Fruit fly (Drosophila melanogaster) whole organism, wandering third instar larva: ENCODE data around the gene pum.

Experiments
- CrebA ChIP-seq: fragments of 200-800 bp; sonication (Bioruptor generic); optimal IDR thresholded peaks from 2 replicates; lab custom pipeline; 2016; ENCODE audit warnings: missing biosample characterization, mild to moderate bottlenecking, missing genetic modification characterization, borderline replicate concordance
- Dif ChIP-seq: fragments of 200-275, 200-300 bp; sonication (Bioruptor generic); optimal IDR thresholded peaks from 2 replicates; lab custom pipeline; 2018; ENCODE audit warnings: missing biosample characterization, missing genetic modification characterization; ENCODE audit not compliant: partially characterized antibody
- Hnf4 ChIP-seq: fragments of 200-800 bp; sonication (Bioruptor generic); optimal IDR thresholded peaks from 2 replicates; lab custom pipeline; 2016; ENCODE audit warnings: missing biosample characterization, mild to moderate bottlenecking, missing genetic modification characterization
- Hr83 ChIP-seq: fragments of 200-300 bp; sonication (Bioruptor generic); optimal IDR thresholded peaks from 2 replicates; lab custom pipeline; 2016; ENCODE audit warnings: missing biosample characterization, mild to moderate bottlenecking, missing genetic modification characterization, moderate library complexity; ENCODE audit not compliant: poor library complexity, severe bottlenecking
- N ChIP-seq: fragments of >200 bp; optimal IDR thresholded peaks from 2 replicates; lab custom pipeline; 2018; ENCODE audit warnings: missing biosample characterization, missing external identifiers, missing genetic modification characterization
- Vsx2 ChIP-seq: fragments of 200-300, 225-300 bp; sonication (Bioruptor generic); optimal IDR thresholded peaks from 2 replicates; lab custom pipeline; 2018; ENCODE audit warnings: missing biosample characterization, missing genetic modification characterization; ENCODE audit not compliant: partially characterized antibody
- dsf ChIP-seq: sonication (Bioruptor generic); optimal IDR thresholded peaks from 2 replicates; lab custom pipeline; 2016; ENCODE audit warnings: missing biosample characterization, missing genetic modification characterization, borderline replicate concordance
- h ChIP-seq: fragments of 200-800 bp; sonication (Bioruptor generic); optimal IDR thresholded peaks from 3 replicates; lab custom pipeline; 2016; ENCODE audit warnings: missing biosample characterization, mild to moderate bottlenecking, missing genetic modification characterization
- pan ChIP-seq: fragments of >200 bp; optimal IDR thresholded peaks from 2 replicates; lab custom pipeline; 2017
- psq ChIP-seq: fragments of 200-800 bp; sonication (Bioruptor generic); optimal IDR thresholded peaks from 3 replicates; lab custom pipeline; 2017; ENCODE audit warnings: missing biosample characterization, mild to moderate bottlenecking, missing genetic modification characterization, moderate library complexity
- tai ChIP-seq: sonication (Bioruptor generic); optimal IDR thresholded peaks from 2 replicates; lab custom pipeline; 2016; ENCODE audit warnings: missing biosample characterization, missing genetic modification characterization

DNA sequence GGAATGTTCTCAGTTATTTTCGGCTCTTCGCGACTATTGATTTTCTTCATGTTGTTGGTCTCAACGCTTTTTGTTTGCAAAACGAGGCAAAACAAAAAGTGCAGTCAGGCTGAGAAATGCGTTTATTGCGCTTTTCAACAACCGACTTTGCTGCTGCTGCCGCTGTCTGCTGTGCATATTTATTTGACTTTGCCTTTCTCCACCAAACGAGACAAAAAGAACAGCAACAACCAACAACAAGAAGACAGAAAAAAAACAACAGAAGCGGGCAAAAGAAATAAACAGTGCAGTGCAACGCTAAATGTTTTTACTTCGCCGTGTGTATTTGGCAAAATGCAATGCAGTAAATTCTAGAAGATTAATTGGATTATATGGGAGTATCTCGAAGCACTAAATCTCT lies 15.1 kb downstream of the pum start:
- TF ChIP-seq tai (GFP tag; lab: Kevin White, UChicago) (no peak), Vsx2 (GFP tag; lab: Kevin White, UChicago) (no peak), N (GFP tag; lab: Kevin White, UChicago) (no peak), h (no peak), psq (GFP tag; lab: Kevin White, UChicago) (no peak), CrebA (GFP tag; lab: Kevin White, UChicago) (no peak), pan (lab: Kevin White, UChicago) (no peak), Hr83 (GFP tag; lab: Kevin White, UChicago) (no peak), Hnf4 (GFP tag; lab: Kevin White, UChicago) (no peak), Dif (no peak), dsf (GFP tag; lab: Kevin White, UChicago) (no peak)
